Worm (Caenorhabditis elegans) whole organism, late embryonic: ENCODE results near the gene lgc-53.

Experiments
- C38D4.7 ChIP-seq: fragments of 200-800 bp; sonication (Bioruptor generic); optimal IDR thresholded peaks from 2 replicates; lab custom pipeline; 2018; ENCODE audit warnings: mild to moderate bottlenecking, missing genetic modification characterization, moderate library complexity, missing compliant biosample characterization
- F13H6.1 ChIP-seq: sonication (generic microtip); optimal IDR thresholded peaks from 2 replicates; lab custom pipeline; 2016; ENCODE audit warnings: missing genetic modification characterization, missing compliant biosample characterization
- K09A11.1 ChIP-seq: sonication (generic microtip); optimal IDR thresholded peaks from 2 replicates; lab custom pipeline; 2017; ENCODE audit warnings: antibody characterized with exemption, mild to moderate bottlenecking, missing genetic modification characterization, missing compliant biosample characterization; ENCODE audit not compliant: insufficient read depth
- T23F11.4 ChIP-seq: fragments of 200-800 bp; sonication (Bioruptor generic); optimal IDR thresholded peaks from 2 replicates; lab custom pipeline; 2018; ENCODE audit warnings: mild to moderate bottlenecking, missing genetic modification characterization, missing compliant biosample characterization
- Y22D7AL.16 ChIP-seq: sonication (generic microtip); optimal IDR thresholded peaks from 2 replicates; lab custom pipeline; 2016; ENCODE audit warnings: missing genetic modification characterization, missing compliant biosample characterization
- ama-1 ChIP-seq: fragments of 150-350 bp; optimal IDR thresholded peaks from 2 replicates; lab custom pipeline; 2014
- ceh-14 ChIP-seq: sonication (generic microtip); optimal IDR thresholded peaks from 2 replicates; lab custom pipeline; 2016; ENCODE audit warnings: missing genotype, missing genetic modification characterization, missing compliant biosample characterization
- ceh-18 ChIP-seq: sonication (generic microtip); optimal IDR thresholded peaks from 2 replicates; lab custom pipeline; 2016; ENCODE audit warnings: missing genetic modification characterization, missing compliant biosample characterization
- ceh-19 ChIP-seq: fragments of 200-800 bp; sonication (Bioruptor generic); optimal IDR thresholded peaks from 2 replicates; lab custom pipeline; 2018; ENCODE audit warnings: mild to moderate bottlenecking, missing genetic modification characterization, missing compliant biosample characterization
- ceh-24 ChIP-seq: sonication (generic microtip); optimal IDR thresholded peaks from 2 replicates; lab custom pipeline; 2016; ENCODE audit warnings: mild to moderate bottlenecking, missing genetic modification characterization, missing compliant biosample characterization
- ceh-34 ChIP-seq: sonication (generic microtip); optimal IDR thresholded peaks from 2 replicates; lab custom pipeline; 2016; ENCODE audit warnings: mild to moderate bottlenecking, missing genetic modification characterization, missing compliant biosample characterization
- ceh-6 ChIP-seq: fragments of 200-800 bp; sonication (Bioruptor generic); optimal IDR thresholded peaks from 2 replicates; lab custom pipeline; 2018; ENCODE audit warnings: mild to moderate bottlenecking, missing genetic modification characterization, missing compliant biosample characterization
- dve-1 ChIP-seq: sonication (generic microtip); optimal IDR thresholded peaks from 2 replicates; lab custom pipeline; 2017; ENCODE audit warnings: antibody characterized with exemption, mild to moderate bottlenecking, missing genetic modification characterization, missing compliant biosample characterization
- elt-2 ChIP-seq: sonication (generic microtip); optimal IDR thresholded peaks from 2 replicates; lab custom pipeline; 2016; ENCODE audit warnings: missing genetic modification reagents, missing genetic modification characterization, missing compliant biosample characterization
- elt-4 ChIP-seq: sonication (generic microtip); optimal IDR thresholded peaks from 2 replicates; lab custom pipeline; 2016; ENCODE audit warnings: missing genetic modification characterization, missing compliant biosample characterization
- eyg-1 ChIP-seq: sonication (generic microtip); optimal IDR thresholded peaks from 2 replicates; lab custom pipeline; 2016; ENCODE audit warnings: missing genotype, missing genetic modification characterization, missing compliant biosample characterization
- fax-1 ChIP-seq: sonication (generic microtip); optimal IDR thresholded peaks from 2 replicates; lab custom pipeline; 2016; ENCODE audit warnings: missing genotype, missing genetic modification characterization, missing compliant biosample characterization
- gmeb-2 ChIP-seq: sonication (generic microtip); optimal IDR thresholded peaks from 2 replicates; lab custom pipeline; 2016; ENCODE audit warnings: missing genetic modification characterization, inconsistent platforms, missing compliant biosample characterization
- hlh-13 ChIP-seq: fragments of 200-800 bp; sonication (Bioruptor generic); optimal IDR thresholded peaks from 2 replicates; lab custom pipeline; 2018; ENCODE audit warnings: mild to moderate bottlenecking, missing genetic modification characterization, missing compliant biosample characterization
- hlh-15 ChIP-seq: sonication (generic microtip); optimal IDR thresholded peaks from 2 replicates; lab custom pipeline; 2016; ENCODE audit warnings: missing genetic modification characterization, missing compliant biosample characterization
- hlh-8 ChIP-seq: sonication (generic microtip); optimal IDR thresholded peaks from 2 replicates; lab custom pipeline; 2016; ENCODE audit warnings: missing genotype, missing genetic modification characterization, missing compliant biosample characterization
- mec-3 ChIP-seq: sonication (generic microtip); optimal IDR thresholded peaks from 2 replicates; lab custom pipeline; 2016; ENCODE audit warnings: borderline replicate concordance, missing genetic modification characterization, missing compliant biosample characterization
- nhr-11 ChIP-seq: fragments of 150-350 bp; optimal IDR thresholded peaks from 2 replicates; lab custom pipeline; 2014; ENCODE audit warnings: missing biosample characterization, missing genetic modification characterization
- npax-4 ChIP-seq: sonication (generic microtip); optimal IDR thresholded peaks from 2 replicates; lab custom pipeline; 2016; ENCODE audit warnings: missing genetic modification characterization, missing compliant biosample characterization
- odd-2 ChIP-seq: sonication (generic microtip); optimal IDR thresholded peaks from 2 replicates; lab custom pipeline; 2017; ENCODE audit warnings: antibody characterized with exemption, mild to moderate bottlenecking, missing genetic modification characterization, missing compliant biosample characterization
- pax-1 ChIP-seq: fragments of 150-350 bp; optimal IDR thresholded peaks from 2 replicates; lab custom pipeline; 2014; ENCODE audit warnings: missing biosample characterization, missing genetic modification characterization
- pha-2 ChIP-seq: sonication (generic microtip); optimal IDR thresholded peaks from 2 replicates; lab custom pipeline; 2017; ENCODE audit warnings: mild to moderate bottlenecking, missing genetic modification characterization, missing compliant biosample characterization
- pha-4 ChIP-seq: fragments of 150-350 bp; optimal IDR thresholded peaks from 2 replicates; lab custom pipeline; 2018; ENCODE audit warnings: missing biosample characterization, missing genetic modification reagents, missing genetic modification characterization
- pros-1 ChIP-seq: fragments of 150-350 bp; optimal IDR thresholded peaks from 2 replicates; lab custom pipeline; 2014; ENCODE audit warnings: missing biosample characterization, missing genetic modification reagents, missing genetic modification characterization
- ref-2 ChIP-seq: sonication (generic microtip); optimal IDR thresholded peaks from 2 replicates; lab custom pipeline; 2016; ENCODE audit warnings: missing genetic modification characterization, missing compliant biosample characterization
- sox-4 ChIP-seq: sonication (generic microtip); optimal IDR thresholded peaks from 2 replicates; lab custom pipeline; 2017; ENCODE audit warnings: mild to moderate bottlenecking, missing genetic modification characterization, inconsistent platforms, missing compliant biosample characterization
- unc-42 ChIP-seq: sonication (generic microtip); optimal IDR thresholded peaks from 2 replicates; lab custom pipeline; 2016; ENCODE audit warnings: missing genotype, missing genetic modification characterization, missing compliant biosample characterization
- unc-55 ChIP-seq: sonication (generic microtip); optimal IDR thresholded peaks from 2 replicates; lab custom pipeline; 2017; ENCODE audit warnings: missing biosample characterization, missing genetic modification reagents, missing genetic modification characterization
- unc-86 ChIP-seq: sonication (generic microtip); optimal IDR thresholded peaks from 2 replicates; lab custom pipeline; 2016; ENCODE audit warnings: missing genetic modification characterization, missing compliant biosample characterization
- zip-5 ChIP-seq: sonication (generic microtip); optimal IDR thresholded peaks from 2 replicates; lab custom pipeline; 2016; ENCODE audit warnings: missing genetic modification characterization, missing compliant biosample characterization
- ztf-16 ChIP-seq: sonication (generic microtip); optimal IDR thresholded peaks from 2 replicates; lab custom pipeline; 2017; ENCODE audit warnings: missing genetic modification characterization, missing compliant biosample characterization

The lgc-53 gene

DNA sequence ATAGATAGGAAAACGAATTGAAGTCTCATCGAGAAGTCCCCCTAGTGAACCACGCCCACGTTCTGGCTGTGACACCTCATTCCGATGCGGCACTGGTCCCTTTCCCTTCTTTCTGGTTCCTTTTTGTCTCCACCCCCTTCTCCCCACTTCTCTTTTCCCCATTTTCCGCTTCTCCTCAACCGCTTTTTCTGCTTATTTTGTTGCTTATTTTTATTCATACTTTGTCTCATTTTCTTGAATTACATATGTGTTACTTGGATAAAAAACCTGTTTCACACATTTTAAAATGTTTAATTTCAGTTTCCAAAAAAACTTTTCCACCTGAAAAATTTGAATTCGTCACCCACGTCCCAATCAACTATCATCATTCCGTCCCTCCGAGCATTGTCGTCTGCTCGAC is at the start of gene lgc-53:
TSS of gene lgc-53 (plus strand) at position 301 of the 400 bp plus-strand sequence.
- TF ChIP-seq ceh-6 (GFP tag; lab: Kevin White, UChicago) (no peak), F13H6.1 (tag; lab: Kevin White, UChicago) (no peak), ceh-18 (tag; lab: Kevin White, UChicago) (no peak), ama-1 (lab: Kevin White, UChicago) (no peak), zip-5 (tag; lab: Kevin White, UChicago) (no peak), mec-3 (tag; lab: Kevin White, UChicago) (no peak), unc-86 (tag; lab: Kevin White, UChicago) (no peak), eyg-1 (tag; lab: Kevin White, UChicago) (no peak), C38D4.7 (GFP tag; lab: Kevin White, UChicago) (no peak), odd-2 (no peak), elt-4 (tag; lab: Kevin White, UChicago) (no peak), ztf-16 (tag; lab: Kevin White, UChicago) (no peak), nhr-11 (tag; lab: Kevin White, UChicago) (no peak)

DNA sequence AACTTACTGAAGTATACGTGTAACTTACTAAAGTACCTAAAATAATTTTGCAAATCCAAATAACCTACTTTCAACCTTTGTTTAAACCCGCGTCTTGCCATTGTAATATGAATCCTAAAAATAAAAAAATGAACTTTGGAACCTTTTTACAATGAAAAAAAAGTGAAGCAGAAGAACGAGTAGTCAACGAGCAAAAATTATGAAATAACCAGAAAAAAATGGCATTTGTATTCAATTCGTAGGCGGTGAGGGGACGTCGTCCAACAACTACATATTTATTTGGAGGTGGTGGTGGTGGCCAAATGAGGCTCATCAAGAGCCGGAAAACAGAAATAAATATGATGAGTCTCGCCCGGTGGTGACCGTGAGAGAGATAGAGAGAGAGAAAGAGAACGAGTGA is 48.8 kb upstream of the lgc-53 start, which contains the start of gene F43B10.1:
TSS of gene F43B10.1 (minus strand) at position 101 of the 400 bp plus-strand sequence.
- TF ChIP-seq odd-2 (no peak), Y22D7AL.16 (tag; lab: Kevin White, UChicago) (no peak), K09A11.1 (tag; lab: Kevin White, UChicago) (no peak), sox-4 (no peak), unc-42 (tag; lab: Kevin White, UChicago) (no peak), pha-4 (tag; lab: Kevin White, UChicago) (no peak), pros-1 (tag; lab: Kevin White, UChicago) (no peak), ceh-14 (no peak), gmeb-2 (tag; lab: Kevin White, UChicago) (no peak)

DNA sequence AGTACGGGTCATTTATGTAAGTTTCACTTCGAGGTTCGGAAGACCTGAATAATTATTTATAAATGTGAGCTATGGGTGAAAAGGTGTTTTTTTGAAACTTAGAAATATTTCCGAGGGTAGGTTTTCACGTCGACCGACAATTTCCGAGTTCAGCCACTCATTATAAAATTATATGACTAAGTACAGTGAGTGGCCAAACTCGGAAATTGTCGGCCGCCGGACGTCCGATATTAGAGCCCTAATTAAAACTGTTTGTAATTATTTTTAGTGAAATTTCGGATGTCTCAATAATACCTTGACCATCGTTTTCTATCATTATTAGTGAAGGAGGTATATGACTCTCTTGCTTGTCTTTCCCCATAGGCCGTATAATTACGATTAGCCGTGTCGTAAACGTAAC is 44.0 kb upstream of the lgc-53 start:
- TF ChIP-seq unc-55 (GFP tag; lab: Kevin White, UChicago) (no peak), fax-1 (tag; lab: Kevin White, UChicago) (no peak), gmeb-2 (tag; lab: Kevin White, UChicago) (no peak), ref-2 (no peak), npax-4 (tag; lab: Kevin White, UChicago) (no peak), ceh-19 (GFP tag; lab: Kevin White, UChicago) (no peak), hlh-8 (no peak), hlh-15 (tag; lab: Kevin White, UChicago) (no peak), T23F11.4 (GFP tag; lab: Kevin White, UChicago) (no peak), ceh-24 (no peak), ceh-34 (tag; lab: Kevin White, UChicago) (no peak), hlh-13 (GFP tag; lab: Kevin White, UChicago) (no peak), pax-1 (tag; lab: Kevin White, UChicago) (no peak), ztf-16 (tag; lab: Kevin White, UChicago) (no peak), unc-86 (tag; lab: Kevin White, UChicago) (no peak)

DNA sequence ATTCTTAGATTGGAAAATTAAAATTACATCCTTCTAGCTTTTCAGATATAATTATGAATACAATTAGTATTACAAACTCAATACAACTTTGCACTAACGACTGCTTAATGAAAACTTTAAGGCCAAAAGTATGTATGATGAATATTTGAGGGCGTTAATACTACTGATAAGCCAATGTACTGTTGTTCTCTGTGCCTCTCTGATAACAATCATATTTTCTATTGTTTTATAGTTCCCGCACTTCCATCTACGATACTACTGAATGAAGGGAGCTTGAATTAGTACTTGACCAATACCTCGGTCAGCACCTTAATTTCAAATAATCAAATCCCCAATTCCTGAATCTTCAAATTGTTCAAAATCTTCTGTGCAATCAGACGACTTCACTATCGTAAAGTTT is 42.4 kb upstream of the lgc-53 start:
- TF ChIP-seq pax-1 (tag; lab: Kevin White, UChicago): no peak
- peak; percentile 67 for TF ChIP-seq elt-2 (tag; lab: Kevin White, UChicago)
- no peak for TF ChIP-seq zip-5 (tag; lab: Kevin White, UChicago)
- TF ChIP-seq ceh-18 (tag; lab: Kevin White, UChicago): no peak
- TF ChIP-seq pha-2 (tag; lab: Kevin White, UChicago): no peak
- no peak for TF ChIP-seq pros-1 (tag; lab: Kevin White, UChicago)
- TF ChIP-seq gmeb-2 (tag; lab: Kevin White, UChicago): no peak
- TF ChIP-seq dve-1: no peak
